Worm (Caenorhabditis elegans) whole organism, young adult: ENCODE results near the gene C09G5.13.

Experiments
- B0336.3 ChIP-seq: fragments of 200-800 bp; sonication (Bioruptor generic); IDR thresholded peaks from 2 replicates; pipeline ENCODE4 v1.3.6; 2022; ENCODE audit warnings: missing genetic modification characterization, missing compliant biosample characterization
- C17E4.6 ChIP-seq: fragments of 200-800 bp; sonication (Bioruptor generic); IDR thresholded peaks from 2 replicates; pipeline ENCODE4 v1.3.6; 2022; ENCODE audit warnings: missing genetic modification reagents, missing genetic modification characterization, missing compliant biosample characterization
- F10E7.11 ChIP-seq: sonication (generic microtip); optimal IDR thresholded peaks from 2 replicates; lab custom pipeline; 2017; ENCODE audit warnings: mild to moderate bottlenecking, missing genetic modification characterization, moderate library complexity, missing compliant biosample characterization
- F22D6.2 ChIP-seq: sonication (generic microtip); optimal IDR thresholded peaks from 2 replicates; lab custom pipeline; 2016; ENCODE audit warnings: mild to moderate bottlenecking, missing genetic modification characterization, missing compliant biosample characterization
- F33H1.4 ChIP-seq: fragments of 200-800 bp; sonication (Bioruptor generic); IDR thresholded peaks from 2 replicates; pipeline ENCODE4 v1.3.6; 2022; ENCODE audit warnings: missing genetic modification reagents, missing genetic modification characterization, missing compliant biosample characterization
- F39B2.1 ChIP-seq: fragments of 200-800 bp; sonication (Bioruptor generic); IDR thresholded peaks from 2 replicates; pipeline ENCODE4 v1.3.6; 2022; ENCODE audit warnings: missing genetic modification reagents, missing genetic modification characterization, missing compliant biosample characterization
- F49E8.2 ChIP-seq: sonication (generic microtip); optimal IDR thresholded peaks from 3 replicates; lab custom pipeline; 2017; ENCODE audit warnings: missing genetic modification characterization, mild to moderate bottlenecking, missing compliant biosample characterization, antibody characterized with exemption, moderate library complexity; ENCODE audit not compliant: insufficient read depth
- F52B5.7 ChIP-seq: sonication (generic microtip); optimal IDR thresholded peaks from 2 replicates; lab custom pipeline; 2016; ENCODE audit warnings: mild to moderate bottlenecking, missing genetic modification characterization, missing compliant biosample characterization
- F55B11.4 ChIP-seq: sonication (generic microtip); optimal IDR thresholded peaks from 2 replicates; lab custom pipeline; 2016; ENCODE audit warnings: missing compliant biosample characterization, missing genetic modification characterization, borderline replicate concordance; ENCODE audit not compliant: insufficient read depth
- F57C9.4 ChIP-seq: sonication (generic microtip); optimal IDR thresholded peaks from 2 replicates; lab custom pipeline; 2017; ENCODE audit warnings: mild to moderate bottlenecking, missing genetic modification characterization, missing compliant biosample characterization
- Y53F4B.3 ChIP-seq: fragments of 200-800 bp; sonication (Bioruptor generic); IDR thresholded peaks from 2 replicates; pipeline ENCODE4 v1.3.6; 2022; ENCODE audit warnings: missing genetic modification reagents, missing genetic modification characterization, missing compliant biosample characterization
- Y56A3A.18 ChIP-seq: fragments of 200-800 bp; sonication (Bioruptor generic); IDR thresholded peaks from 2 replicates; pipeline ENCODE4 v1.3.6; 2022; ENCODE audit warnings: missing genetic modification reagents, missing genetic modification characterization, missing compliant biosample characterization
- Y79H2A.3 ChIP-seq: fragments of 200-800 bp; sonication (Bioruptor generic); conservative IDR thresholded peaks from 2 replicates; pipeline ENCODE4 v1.3.6; 2022; ENCODE audit warnings: missing genetic modification reagents, missing genetic modification characterization, missing compliant biosample characterization
- aptf-2 ChIP-seq: fragments of 200-800 bp; sonication (Bioruptor generic); conservative IDR thresholded peaks from 2 replicates; pipeline ENCODE4 v1.3.6; 2022; ENCODE audit warnings: missing genetic modification reagents, missing genetic modification characterization, missing compliant biosample characterization
- atf-7 ChIP-seq: sonication (generic microtip); optimal IDR thresholded peaks from 2 replicates; lab custom pipeline; 2017; ENCODE audit warnings: mild to moderate bottlenecking, missing genetic modification characterization, missing compliant biosample characterization
- attf-6 ChIP-seq: fragments of 200-800 bp; sonication (Bioruptor generic); IDR thresholded peaks from 2 replicates; pipeline ENCODE4 v1.3.6; 2022; ENCODE audit warnings: missing genetic modification reagents, missing genetic modification characterization, missing compliant biosample characterization
- bed-1 ChIP-seq: fragments of 200-800 bp; sonication (Bioruptor generic); IDR thresholded peaks from 2 replicates; pipeline ENCODE4 v1.3.6; 2022; ENCODE audit warnings: missing genetic modification reagents, missing genetic modification characterization, missing compliant biosample characterization
- bed-2 ChIP-seq: fragments of 200-800 bp; sonication (Bioruptor generic); IDR thresholded peaks from 2 replicates; pipeline ENCODE4 v1.3.6; 2022; ENCODE audit warnings: missing genetic modification reagents, missing genetic modification characterization, missing compliant biosample characterization
- ccch-3 ChIP-seq: fragments of 200-800 bp; sonication (Bioruptor generic); optimal IDR thresholded peaks from 2 replicates; lab custom pipeline; 2018; ENCODE audit warnings: mild to moderate bottlenecking, missing genetic modification characterization, missing compliant biosample characterization
- cebp-1 ChIP-seq, 2 experiments: fragments of 200-800 bp in 1 of 2; sonication (Bioruptor generic) in 1 of 2; sonication (generic microtip) in 1 of 2; IDR thresholded peaks in 1 of 2; optimal IDR thresholded peaks in 1 of 2; 2 replicates each; pipeline versions ENCODE4 v1.3.6 to Lab custom; 2017 to 2022; ENCODE audit warnings: missing compliant biosample characterization in 2 of 2, missing genetic modification characterization in 2 of 2, mild to moderate bottlenecking in 1 of 2, missing genetic modification reagents in 1 of 2, moderate library complexity in 1 of 2
- cebp-2 ChIP-seq: fragments of 200-800 bp; sonication (Bioruptor generic); IDR thresholded peaks from 2 replicates; pipeline ENCODE4 v1.3.6; 2022; ENCODE audit warnings: missing genetic modification characterization, missing compliant biosample characterization
- ekl-4 ChIP-seq: fragments of 200-800 bp; sonication (Bioruptor generic); IDR thresholded peaks from 2 replicates; pipeline ENCODE4 v1.3.6; 2022; ENCODE audit warnings: missing genetic modification reagents, missing genetic modification characterization, missing compliant biosample characterization
- hlh-12 ChIP-seq: sonication (generic microtip); optimal IDR thresholded peaks from 2 replicates; lab custom pipeline; 2016; ENCODE audit warnings: missing genetic modification characterization, missing compliant biosample characterization
- lin-35 ChIP-seq, 3 experiments: fragments of 150-350 bp in 2 of 3; sonication (generic microtip) in 1 of 3; optimal IDR thresholded peaks; 2 replicates each; lab custom pipeline; 2014 to 2018; ENCODE audit warnings: missing biosample characterization in 3 of 3, missing genetic modification characterization in 3 of 3, missing genetic modification reagents in 3 of 3
- lin-54 ChIP-seq: fragments of 200-800 bp; sonication (Bioruptor generic); optimal IDR thresholded peaks from 2 replicates; lab custom pipeline; 2018; ENCODE audit warnings: mild to moderate bottlenecking, missing genetic modification characterization, missing compliant biosample characterization
- lir-1 ChIP-seq: fragments of 200-800 bp; sonication (Bioruptor generic); conservative IDR thresholded peaks from 2 replicates; pipeline ENCODE4 v1.3.6; 2022; ENCODE audit warnings: missing genetic modification reagents, missing genetic modification characterization, missing compliant biosample characterization
- lsl-1 ChIP-seq: fragments of 200-800 bp; sonication (Bioruptor generic); optimal IDR thresholded peaks from 2 replicates; lab custom pipeline; 2018; ENCODE audit warnings: mild to moderate bottlenecking, missing genetic modification characterization, moderate library complexity, missing compliant biosample characterization
- madf-8 ChIP-seq: fragments of 200-800 bp; sonication (Bioruptor generic); conservative IDR thresholded peaks from 2 replicates; pipeline ENCODE4 v1.3.6; 2022; ENCODE audit warnings: missing genetic modification reagents, missing genetic modification characterization, missing compliant biosample characterization
- mel-28 ChIP-seq: sonication (generic microtip); optimal IDR thresholded peaks from 2 replicates; lab custom pipeline; 2016; ENCODE audit warnings: borderline replicate concordance, mild to moderate bottlenecking, missing genetic modification characterization, missing compliant biosample characterization
- nfya-1 ChIP-seq: sonication (generic microtip); optimal IDR thresholded peaks from 2 replicates; lab custom pipeline; 2017; ENCODE audit warnings: antibody characterized with exemption, missing compliant biosample characterization, missing genetic modification characterization, borderline replicate concordance; ENCODE audit not compliant: insufficient read depth
- nhr-27 ChIP-seq: fragments of 200-800 bp; sonication (Bioruptor generic); optimal IDR thresholded peaks from 2 replicates; lab custom pipeline; 2018; ENCODE audit warnings: mild to moderate bottlenecking, missing genetic modification characterization, moderate library complexity, missing compliant biosample characterization
- nhr-80 ChIP-seq: sonication (generic microtip); optimal IDR thresholded peaks from 2 replicates; lab custom pipeline; 2016; ENCODE audit warnings: missing genetic modification characterization, missing compliant biosample characterization
- nhr-90 ChIP-seq: sonication (generic microtip); optimal IDR thresholded peaks from 2 replicates; lab custom pipeline; 2016; ENCODE audit warnings: missing genotype, mild to moderate bottlenecking, missing genetic modification characterization, missing compliant biosample characterization
- pbrm-1 ChIP-seq: fragments of 200-800 bp; sonication (Bioruptor generic); IDR thresholded peaks from 2 replicates; pipeline ENCODE4 v1.3.6; 2022; ENCODE audit warnings: missing genetic modification reagents, missing genetic modification characterization, missing compliant biosample characterization
- sdz-38 ChIP-seq: sonication (generic microtip); optimal IDR thresholded peaks from 2 replicates; lab custom pipeline; 2016; ENCODE audit warnings: missing genotype, missing genetic modification characterization, missing compliant biosample characterization
- snpc-1.1 ChIP-seq: sonication (generic microtip); optimal IDR thresholded peaks from 2 replicates; lab custom pipeline; 2017; ENCODE audit warnings: missing genetic modification characterization, mild to moderate bottlenecking, missing compliant biosample characterization, antibody characterized with exemption, moderate library complexity, missing genotype, missing genetic modification reagents; ENCODE audit not compliant: insufficient read depth
- snpc-1.3 ChIP-seq: sonication (generic microtip); optimal IDR thresholded peaks from 2 replicates; lab custom pipeline; 2017; ENCODE audit warnings: missing genetic modification characterization, mild to moderate bottlenecking, missing compliant biosample characterization, antibody characterized with exemption, moderate library complexity, missing genotype, missing genetic modification reagents; ENCODE audit not compliant: insufficient read depth
- snpc-3.4 ChIP-seq: sonication (generic microtip); optimal IDR thresholded peaks from 2 replicates; lab custom pipeline; 2017; ENCODE audit warnings: missing genetic modification characterization, mild to moderate bottlenecking, missing compliant biosample characterization, antibody characterized with exemption, moderate library complexity, missing genotype, missing genetic modification reagents
- tbp1 ChIP-seq: fragments of 200-800 bp; sonication (Bioruptor generic); optimal IDR thresholded peaks from 2 replicates; lab custom pipeline; 2018; ENCODE audit warnings: mild to moderate bottlenecking, missing genetic modification characterization, missing compliant biosample characterization
- unc-62 ChIP-seq: fragments of 150-350 bp; optimal IDR thresholded peaks from 2 replicates; lab custom pipeline; 2014; ENCODE audit warnings: missing biosample characterization, missing genetic modification reagents, missing genetic modification characterization
- ztf-26 ChIP-seq: sonication (generic microtip); optimal IDR thresholded peaks from 2 replicates; lab custom pipeline; 2017; ENCODE audit warnings: missing genetic modification characterization, missing compliant biosample characterization

Gene C09G5.13

DNA sequence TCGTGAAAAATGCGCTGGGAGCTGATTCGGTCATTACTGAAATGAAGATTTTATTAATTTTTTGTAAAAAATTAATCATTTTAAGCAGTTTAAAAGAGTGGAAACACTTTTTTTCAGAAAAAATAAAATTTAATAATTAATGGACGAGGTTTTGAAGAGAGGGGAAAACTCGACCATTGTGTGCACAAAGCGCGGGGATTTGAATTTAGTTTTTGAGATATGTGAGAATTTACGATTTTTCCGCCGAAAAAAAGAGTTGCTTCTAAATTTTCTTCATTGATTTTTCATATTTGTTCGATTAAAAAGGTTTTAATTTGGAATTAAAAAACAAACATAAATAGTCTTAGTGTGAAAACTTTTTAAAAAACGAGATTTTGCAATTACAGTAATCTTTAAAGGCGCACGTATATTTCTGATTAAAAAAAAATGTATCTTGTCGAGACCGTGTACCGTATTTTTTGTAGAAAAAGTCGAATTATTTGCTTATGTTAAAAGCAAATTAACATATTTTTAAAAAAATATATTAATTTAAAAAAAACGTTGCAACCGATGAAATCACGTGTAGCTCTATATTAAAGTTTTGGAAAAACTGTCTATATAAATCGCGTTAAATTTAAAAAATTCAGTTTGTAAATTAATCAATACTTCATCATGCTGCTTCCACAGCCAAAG is 2.8 kb upstream of the C09G5.13 start, which contains the start of the genes dph-2 and C09G5.7 (continued):
- TF ChIP-seq F39B2.1 (GFP tag; lab: Robert Waterston, UW) (no peak), F22D6.2 (tag; lab: Kevin White, UChicago) (no peak), F55B11.4 (tag; lab: Kevin White, UChicago) (no peak), madf-8 (0 out of 2 replicates have a peak, but pooled peaks have one; percentile 16), bed-2 (GFP tag; lab: Robert Waterston, UW) (no peak), ztf-26 (tag; lab: Kevin White, UChicago) (no peak), ekl-4 (no peak), nhr-90 (tag; lab: Kevin White, UChicago) (no peak), Y56A3A.18 (GFP tag; lab: Robert Waterston, UW) (no peak), snpc-1.3 (tag; lab: Kevin White, UChicago) (no peak), B0336.3 (no peak), Y53F4B.3 (GFP tag; lab: Robert Waterston, UW) (no peak), F57C9.4 (tag; lab: Kevin White, UChicago) (no peak), snpc-3.4 (tag; lab: Kevin White, UChicago) (no peak), lsl-1 (GFP tag; lab: Kevin White, UChicago) (peak; percentile 56), Y79H2A.3 (GFP tag; lab: Robert Waterston, UW) (no peak), nhr-27 (tag; lab: Kevin White, UChicago) (no peak), cebp-1 (GFP tag; IDR thresholded peaks at IDR 0.05; lab: Robert Waterston, UW) (no peak), cebp-1 (tag; optimal IDR thresholded peaks at IDR 0.05; lab: Kevin White, UChicago) (no peak), lin-54 (peak; percentile 87), aptf-2 (no peak), nhr-80 (no peak), snpc-1.1 (tag; lab: Kevin White, UChicago) (no peak), F10E7.11 (no peak), lir-1 (GFP tag; lab: Robert Waterston, UW) (no peak), cebp-2 (GFP tag; lab: Robert Waterston, UW) (no peak), ccch-3 (no peak), F49E8.2 (tag; lab: Kevin White, UChicago) (no peak), nfya-1 (no peak), attf-6 (GFP tag; lab: Robert Waterston, UW) (no peak), F33H1.4 (GFP tag; lab: Robert Waterston, UW) (no peak), mel-28 (no peak), F52B5.7 (tag; lab: Kevin White, UChicago) (no peak), lin-35 (GFP tag; optimal IDR thresholded peaks at IDR 0.05; lab: Kevin White, UChicago) (peak in 2 of 3 experiments; percentile 31 to 37), unc-62 (GFP tag; lab: Kevin White, UChicago) (no peak), pbrm-1 (GFP tag; lab: Robert Waterston, UW) (no peak), bed-1 (GFP tag; lab: Robert Waterston, UW) (no peak), C17E4.6 (GFP tag; lab: Robert Waterston, UW) (no peak), tbp1 (GFP tag; lab: Kevin White, UChicago) (no peak), hlh-12 (tag; lab: Kevin White, UChicago) (no peak), atf-7 (tag; lab: Kevin White, UChicago) (no peak), sdz-38 (tag; lab: Kevin White, UChicago) (no peak)
- TF ChIP-seq, all 124 proteins: peak for 8
